Worm (Caenorhabditis elegans) whole organism, L4/young adult: ENCODE measurements around the gene fbxa-166.

Experiments
- W03F9.2 ChIP-seq: fragments of 150-350 bp; optimal IDR thresholded peaks from 2 replicates; lab custom pipeline; 2014; ENCODE audit warnings: missing biosample characterization, missing genetic modification characterization
- him-1 ChIP-seq: sonication (generic microtip); optimal IDR thresholded peaks from 2 replicates; lab custom pipeline; 2016; ENCODE audit warnings: missing genotype, missing genetic modification reagents, missing genetic modification characterization, missing compliant biosample characterization

DNA sequence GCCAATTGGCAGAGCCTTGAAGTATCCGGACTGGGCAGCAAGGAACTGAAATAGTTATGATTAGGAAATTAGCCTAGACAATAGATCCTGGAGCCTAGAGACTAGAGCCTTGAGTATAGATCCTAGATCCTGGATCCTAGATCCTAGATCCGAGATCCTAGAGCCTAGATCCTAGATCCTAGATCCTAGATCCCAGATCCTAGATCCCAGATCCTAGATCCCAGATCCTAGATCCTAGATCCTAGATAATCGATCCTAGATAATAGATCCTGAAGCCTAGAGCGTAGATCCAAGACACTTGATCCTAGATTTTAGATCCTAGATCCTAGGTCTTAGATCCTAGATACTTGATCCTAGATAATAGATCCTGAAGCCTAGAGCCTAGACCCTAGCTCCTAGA, 13.8 kb downstream of the fbxa-166 start:
- no peak for TF ChIP-seq W03F9.2 (tag; lab: Kevin White, UChicago)
- no peak for TF ChIP-seq him-1
